Worm (Caenorhabditis elegans): Measurements from ENCODE around the gene C01G6.9.

- no peak for TF ChIP-seq egl-27 (tag; optimal IDR thresholded peaks at IDR 0.05)
- no peak for TF ChIP-seq unc-62 (GFP tag; optimal IDR thresholded peaks at IDR 0.05)
- no peak for TF ChIP-seq elt-3 (tag; optimal IDR thresholded peaks at IDR 0.05)
- TF ChIP-seq lir-3 (tag; optimal IDR thresholded peaks at IDR 0.05; ENCODE audit: poor library complexity), result no peak
Observed at ce11 chrII:9254187-9254586, 41.4 kb downstream of the C01G6.9 start, which contains the start of gene nlp-82.

Data from whole organism, L1 larva.